Worm (Caenorhabditis elegans) whole organism, midembryonic: Measurements from ENCODE around the gene F57A8.6.
A peak's percentile ranks its signal among the peaks of the same experiment; 100 is the strongest.

ENCODE experiments used
- T22C8.4 ChIP-seq: fragments of 200-800 bp; sonication (Bioruptor generic); IDR thresholded peaks from 2 replicates; pipeline ENCODE4 v1.3.6; 2022; ENCODE audit warnings: missing genetic modification characterization, missing compliant biosample characterization
- cog-1 ChIP-seq: sonication (generic microtip); optimal IDR thresholded peaks from 2 replicates; lab custom pipeline; 2016; ENCODE audit warnings: missing genetic modification characterization, missing compliant biosample characterization
- flt-1 ChIP-seq: fragments of 200-800 bp; sonication (Bioruptor generic); IDR thresholded peaks from 2 replicates; pipeline ENCODE4 v1.3.6; 2022; ENCODE audit warnings: missing genetic modification characterization, missing compliant biosample characterization
- klf-2 ChIP-seq: fragments of 200-800 bp; sonication (Bioruptor generic); conservative IDR thresholded peaks from 2 replicates; pipeline ENCODE4 v1.3.6; 2022; ENCODE audit warnings: missing genetic modification reagents, missing genetic modification characterization, missing compliant biosample characterization
- med-1 ChIP-seq: sonication (generic microtip); optimal IDR thresholded peaks from 2 replicates; lab custom pipeline; 2017; ENCODE audit warnings: missing genetic modification characterization, mild to moderate bottlenecking, missing compliant biosample characterization, antibody characterized with exemption, missing genetic modification reagents; ENCODE audit not compliant: insufficient read depth
- ref-1 ChIP-seq: fragments of 200-800 bp; sonication (Bioruptor generic); conservative IDR thresholded peaks from 2 replicates; pipeline ENCODE4 v1.3.6; 2022; ENCODE audit warnings: missing genetic modification reagents, missing genetic modification characterization, missing compliant biosample characterization
- tab-1 ChIP-seq: fragments of 200-800 bp; sonication (Bioruptor generic); IDR thresholded peaks from 2 replicates; pipeline ENCODE4 v1.3.6; 2022; ENCODE audit warnings: missing genetic modification characterization, missing compliant biosample characterization
- ztf-23 ChIP-seq: fragments of 200-800 bp; sonication (Bioruptor generic); IDR thresholded peaks from 2 replicates; pipeline ENCODE4 v1.3.6; 2022; ENCODE audit warnings: missing genetic modification reagents, missing genetic modification characterization, missing compliant biosample characterization
- ztf-29 ChIP-seq: fragments of 200-800 bp; sonication (Bioruptor generic); IDR thresholded peaks from 2 replicates; pipeline ENCODE4 v1.3.6; 2022; ENCODE audit warnings: missing genetic modification reagents, missing genetic modification characterization, missing compliant biosample characterization

Gene F57A8.6

DNA sequence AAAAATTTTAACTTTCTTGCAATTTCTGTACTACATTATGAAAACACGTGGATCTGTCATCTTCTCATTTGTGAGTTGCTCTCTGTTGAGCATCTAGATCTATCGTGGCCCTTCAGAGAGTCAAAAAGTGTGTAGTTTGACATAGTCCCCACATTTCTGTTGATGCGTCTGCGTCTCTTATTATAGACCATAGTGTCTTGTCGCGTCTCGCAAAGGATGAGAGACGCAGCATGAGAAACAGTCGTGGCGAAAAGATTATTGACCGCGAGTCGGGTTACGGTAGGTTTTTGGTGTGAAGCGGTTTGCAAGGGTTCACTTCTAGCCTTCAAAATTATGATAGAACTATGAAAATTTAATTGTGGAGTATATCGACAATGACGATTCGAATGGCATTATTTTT is 31.4 kb downstream of the F57A8.6 start:
- TF ChIP-seq flt-1 (0 out of 2 replicates have a peak, but pooled peaks have one; percentile 34), med-1 (GFP tag; lab: Kevin White, UChicago) (no peak), T22C8.4 (GFP tag; lab: Robert Waterston, UW) (peak; percentile 50; the same call in 1 of the 2 replicates), ref-1 (no peak), cog-1 (tag; lab: Kevin White, UChicago) (peak; percentile 63), ztf-23 (GFP tag; lab: Robert Waterston, UW) (no peak), tab-1 (GFP tag; lab: Robert Waterston, UW) (no peak)

DNA sequence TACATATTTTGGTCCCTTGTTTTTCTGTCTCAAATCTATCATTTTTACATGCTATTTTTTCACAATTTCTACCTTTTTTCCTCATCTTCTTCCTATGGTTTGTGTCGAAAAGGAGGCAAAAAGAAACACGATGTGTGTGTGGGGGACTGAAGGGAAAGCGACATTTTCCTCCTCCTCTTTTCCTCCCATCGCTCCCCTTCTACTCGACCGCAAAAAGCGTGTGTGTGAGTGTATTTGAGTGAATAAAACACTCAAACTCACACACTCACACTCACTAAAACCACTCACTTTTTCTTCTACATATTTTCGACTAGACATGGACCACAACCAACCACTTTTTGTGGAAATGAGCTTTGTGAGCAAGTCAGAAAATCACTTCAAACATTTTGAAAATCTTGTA is 32.2 kb downstream of the F57A8.6 start:
- TF ChIP-seq cog-1 (tag; lab: Kevin White, UChicago): no peak

ce11 chrV:10039837-10040236 is 33.9 kb downstream of the F57A8.6 start:
- TF ChIP-seq flt-1: 0 out of 2 replicates have a peak, but pooled peaks have one; percentile 61
- TF ChIP-seq ref-1: no peak
- no peak for TF ChIP-seq med-1 (GFP tag; lab: Kevin White, UChicago)
- 0 out of 2 replicates have a peak, but pooled peaks have one; percentile 52 for TF ChIP-seq tab-1 (GFP tag; lab: Robert Waterston, UW)
- no peak for TF ChIP-seq klf-2 (GFP tag; lab: Robert Waterston, UW)
- TF ChIP-seq ztf-29 (GFP tag; lab: Robert Waterston, UW): no peak
- no peak for TF ChIP-seq T22C8.4 (GFP tag; lab: Robert Waterston, UW)
- TF ChIP-seq cog-1 (tag; lab: Kevin White, UChicago): peak; percentile 29
- peak; percentile 60; the same call in 1 of the 2 replicates for TF ChIP-seq ztf-23 (GFP tag; lab: Robert Waterston, UW)

ce11 chrV:10037040-10037439 is 36.7 kb downstream of the F57A8.6 start, which contains the start of gene F57A8.1:
Gene F57A8.1, plus strand, starts transcription at chrV:10037340.
- TF ChIP-seq ztf-29 (GFP tag; lab: Robert Waterston, UW) (no peak), ztf-23 (GFP tag; lab: Robert Waterston, UW) (no peak), flt-1 (no peak), cog-1 (tag; lab: Kevin White, UChicago) (no peak), tab-1 (GFP tag; lab: Robert Waterston, UW) (no peak), ref-1 (no peak), klf-2 (GFP tag; lab: Robert Waterston, UW) (no peak), med-1 (GFP tag; lab: Kevin White, UChicago) (no peak), T22C8.4 (GFP tag; lab: Robert Waterston, UW) (no peak)

DNA sequence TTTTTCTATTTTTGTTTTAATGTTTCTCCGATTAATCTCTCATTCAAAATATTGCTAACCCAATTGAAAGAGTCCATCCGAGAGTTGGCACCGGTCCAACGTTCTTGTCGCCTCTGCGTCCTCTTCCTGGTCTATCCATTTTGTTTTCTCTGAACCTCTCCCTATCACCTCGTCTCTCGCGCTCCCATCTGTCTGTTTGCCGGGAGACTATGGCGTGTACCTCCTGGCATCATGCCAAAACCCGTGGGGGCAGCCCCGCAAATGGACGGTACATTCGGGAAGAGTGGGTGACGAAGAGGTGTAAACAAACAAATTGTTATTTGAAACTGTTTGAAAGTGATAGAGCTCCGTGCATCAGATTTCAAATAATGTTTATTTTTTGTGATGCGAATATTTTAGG is 37.4 kb downstream of the F57A8.6 start, which contains the start of gene T06E8.2:
Gene T06E8.2 (minus strand): TSS at position 139 of the 400 bp plus-strand sequence.
- TF ChIP-seq med-1 (GFP tag; lab: Kevin White, UChicago): no peak
- TF ChIP-seq flt-1: 0 out of 2 replicates have a peak, but pooled peaks have one; percentile 61

ce11 chrV:10035586-10035985 is 38.1 kb downstream of the F57A8.6 start:
- TF ChIP-seq ztf-29 (GFP tag; lab: Robert Waterston, UW): no peak
- TF ChIP-seq flt-1: no peak
- TF ChIP-seq tab-1 (GFP tag; lab: Robert Waterston, UW): no peak
- TF ChIP-seq ztf-23 (GFP tag; lab: Robert Waterston, UW): no peak
- TF ChIP-seq med-1 (GFP tag; lab: Kevin White, UChicago): no peak
- no peak for TF ChIP-seq klf-2 (GFP tag; lab: Robert Waterston, UW)
- no peak for TF ChIP-seq T22C8.4 (GFP tag; lab: Robert Waterston, UW)

- TF ChIP-seq ztf-23 (GFP tag; lab: Robert Waterston, UW) (0 out of 2 replicates have a peak, but pooled peaks have one; percentile 29), ztf-29 (GFP tag; lab: Robert Waterston, UW) (no peak)
Measured at ce11 chrV:10031384-10032171, 42.1 kb downstream of the F57A8.6 start.

DNA sequence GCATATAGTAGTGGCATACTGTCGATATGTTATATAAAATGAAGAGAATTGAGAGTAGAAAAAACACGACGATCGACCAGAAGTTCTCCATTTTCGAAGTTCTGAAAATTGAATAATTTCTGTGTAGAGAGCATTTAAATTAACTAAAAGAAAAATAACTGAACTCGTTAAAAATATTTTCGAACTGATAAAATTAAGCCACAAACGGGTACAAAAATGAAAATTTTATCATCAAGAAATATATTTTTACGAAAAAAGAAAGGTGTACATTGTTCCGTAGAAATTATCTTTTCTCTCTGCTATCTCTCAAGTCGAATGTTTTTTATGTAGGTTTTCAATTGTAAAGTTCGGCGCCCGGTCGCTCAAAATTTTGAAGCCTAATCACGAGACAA is 42.7 kb downstream of the F57A8.6 start, which contains the start of gene acl-2:
Gene acl-2 (minus strand): TSS at position 101 of the 392 bp plus-strand sequence.
- TF ChIP-seq T22C8.4 (GFP tag; lab: Robert Waterston, UW) (no peak), flt-1 (no peak), med-1 (GFP tag; lab: Kevin White, UChicago) (no peak), tab-1 (GFP tag; lab: Robert Waterston, UW) (no peak), cog-1 (tag; lab: Kevin White, UChicago) (no peak)

DNA sequence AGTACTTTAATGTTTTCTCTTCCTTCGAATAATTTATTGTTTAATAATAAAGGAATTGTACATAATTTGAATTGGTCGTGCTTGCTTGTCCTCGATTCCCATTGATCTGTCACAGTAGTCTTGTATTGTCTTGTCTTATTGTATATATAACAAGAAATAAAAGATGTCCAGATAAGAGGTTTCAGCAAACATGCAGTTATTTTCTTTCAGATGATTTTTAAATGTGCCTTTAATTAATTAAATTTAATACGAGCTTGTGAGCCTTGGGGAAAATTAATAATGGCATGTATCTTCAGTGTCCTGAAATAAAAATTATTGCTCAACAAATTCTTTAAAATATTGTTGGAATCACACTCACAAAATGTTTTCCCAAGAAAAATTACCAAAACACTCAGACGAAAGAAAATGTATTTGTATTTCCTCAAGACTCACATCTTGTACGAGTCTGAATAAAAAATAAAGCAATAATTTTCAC is 50.6 kb downstream of the F57A8.6 start:
- TF ChIP-seq med-1 (GFP tag; lab: Kevin White, UChicago) (no peak), T22C8.4 (GFP tag; lab: Robert Waterston, UW) (no peak)
